Worm (Caenorhabditis elegans) whole organism, early embryonic: Measurements from ENCODE around the gene haly-1.

Experiments used
- B0310.2 ChIP-seq: sonication (generic microtip); optimal IDR thresholded peaks from 2 replicates; lab custom pipeline; 2016; ENCODE audit warnings: mild to moderate bottlenecking, missing genetic modification characterization, missing compliant biosample characterization
- F13C5.2 ChIP-seq: sonication (generic microtip); optimal IDR thresholded peaks from 2 replicates; lab custom pipeline; 2017; ENCODE audit warnings: mild to moderate bottlenecking, missing genetic modification characterization, inconsistent platforms, missing compliant biosample characterization
- ama-1 ChIP-seq: fragments of 150-350 bp; optimal IDR thresholded peaks from 2 replicates; lab custom pipeline; 2014
- ceh-36 ChIP-seq: sonication (generic microtip); optimal IDR thresholded peaks from 2 replicates; lab custom pipeline; 2016; ENCODE audit warnings: missing genetic modification characterization, inconsistent platforms, missing compliant biosample characterization
- flt-1 ChIP-seq: fragments of 200-800 bp; sonication (Bioruptor generic); IDR thresholded peaks from 2 replicates; pipeline ENCODE4 v1.3.6; 2022; ENCODE audit warnings: missing genetic modification characterization, missing compliant biosample characterization
- hmg-4 ChIP-seq: fragments of 200-800 bp; sonication (Bioruptor generic); optimal IDR thresholded peaks from 2 replicates; lab custom pipeline; 2018; ENCODE audit warnings: mild to moderate bottlenecking, missing genetic modification characterization, missing compliant biosample characterization
- hnd-1 ChIP-seq: sonication (generic microtip); optimal IDR thresholded peaks from 2 replicates; lab custom pipeline; 2016; ENCODE audit warnings: missing genetic modification characterization, missing compliant biosample characterization
- scrt-1 ChIP-seq: fragments of 200-800 bp; sonication (Bioruptor generic); IDR thresholded peaks from 2 replicates; pipeline ENCODE4 v1.3.6; 2022; ENCODE audit warnings: missing genetic modification characterization, missing compliant biosample characterization
- sea-1 ChIP-seq: fragments of 200-800 bp; sonication (Bioruptor generic); conservative IDR thresholded peaks from 2 replicates; pipeline ENCODE4 v1.3.6; 2022; ENCODE audit warnings: missing genetic modification characterization, missing compliant biosample characterization

ce11 chrX:10859211-10859610 is 37.2 kb downstream of the haly-1 start, which contains the start of gene pgp-5:
- no peak for TF ChIP-seq sea-1 (GFP tag; lab: Robert Waterston, UW)
- TF ChIP-seq flt-1 (GFP tag; lab: Robert Waterston, UW): no peak
- no peak for TF ChIP-seq scrt-1 (GFP tag; lab: Robert Waterston, UW)
- TF ChIP-seq F13C5.2 (tag; lab: Kevin White, UChicago): no peak
- TF ChIP-seq hmg-4 (GFP tag; lab: Kevin White, UChicago): no peak
- TF ChIP-seq ceh-36 (tag; lab: Kevin White, UChicago): no peak
- TF ChIP-seq ama-1: no peak
- TF ChIP-seq hnd-1: no peak
- TF ChIP-seq B0310.2 (tag; lab: Kevin White, UChicago): no peak
